Worm (Caenorhabditis elegans) whole organism, L2 larva: ENCODE measurements around the gene lin-36.

Experiments used
- gmeb-1 ChIP-seq: fragments of 150-350 bp; optimal IDR thresholded peaks from 2 replicates; lab custom pipeline; 2014; ENCODE audit warnings: missing biosample characterization, missing genetic modification characterization
- nhr-12 ChIP-seq: fragments of 150-350 bp; optimal IDR thresholded peaks from 2 replicates; lab custom pipeline; 2014; ENCODE audit warnings: missing biosample characterization, missing genetic modification characterization
- ztf-4 ChIP-seq: fragments of 150-350 bp; optimal IDR thresholded peaks from 2 replicates; lab custom pipeline; 2014; ENCODE audit warnings: missing biosample characterization, missing genetic modification characterization

ce11 chrIII:8063659-8064058, 43.0 kb upstream of the lin-36 start:
- TF ChIP-seq ztf-4 (tag; lab: Kevin White, UChicago) (no peak), nhr-12 (tag; lab: Kevin White, UChicago) (no peak), gmeb-1 (tag; lab: Kevin White, UChicago) (no peak)
